Fruit fly (Drosophila melanogaster): ENCODE measurements around the gene Ilp3.

The Ilp3 gene

dm6 chr3L:9762036-9762597, 39.8 kb downstream of the Ilp3 start (continued):
- TF ChIP-seq CG10431 (GFP tag; optimal IDR thresholded peaks at IDR 0.05) (no peak), CG12104 (GFP tag; optimal IDR thresholded peaks at IDR 0.05) (no peak), CG12155 (GFP tag; optimal IDR thresholded peaks at IDR 0.05) (no peak), row (GFP tag; IDR thresholded peaks at IDR 0.05) (peak; percentile 43; the same call in 2 of the 3 replicates), CG1603 (tag; optimal IDR thresholded peaks at IDR 0.05) (peak; percentile 10), dan (GFP tag; IDR thresholded peaks at IDR 0.05) (no peak), cwo (GFP tag; optimal IDR thresholded peaks at IDR 0.05) (peak; percentile 8), CrebB (tag; optimal IDR thresholded peaks at IDR 0.05) (peak; percentile 31), nau (GFP tag; optimal IDR thresholded peaks at IDR 0.05) (peak; percentile 29), hkb (optimal IDR thresholded peaks at IDR 0.05) (no peak), hkb (GFP tag; IDR thresholded peaks at IDR 0.05) (peak; percentile 24; the same call in 1 of the 2 replicates), Atf-2 (GFP tag; optimal IDR thresholded peaks at IDR 0.05) (no peak), stc (GFP tag; IDR thresholded peaks at IDR 0.05) (no peak), PHDP (tag; optimal IDR thresholded peaks at IDR 0.05) (peak; percentile 47), Mes4 (GFP tag; optimal IDR thresholded peaks at IDR 0.05) (peak; percentile 26), CG8290 (GFP tag; optimal IDR thresholded peaks at IDR 0.05) (no peak), CG8290 (tag; optimal IDR thresholded peaks at IDR 0.05) (peak; percentile 46 to 68), odd (GFP tag; optimal IDR thresholded peaks at IDR 0.05) (peak; percentile 37), CG34224 (GFP tag; IDR thresholded peaks at IDR 0.05; ENCODE audit: partially characterized antibody) (0 out of 3 replicates have a peak, but pooled peaks have one; percentile 36), ash1 (GFP tag; optimal IDR thresholded peaks at IDR 0.05) (no peak), sug (tag; optimal IDR thresholded peaks at IDR 0.05) (peak; percentile 30), Ets97D (GFP tag; optimal IDR thresholded peaks at IDR 0.05) (peak; percentile 89), CG7786 (GFP tag; optimal IDR thresholded peaks at IDR 0.05) (no peak), Ada2b (GFP tag; IDR thresholded peaks at IDR 0.05) (no peak), CG5953 (GFP tag; IDR thresholded peaks at IDR 0.05) (no peak), Bgb (GFP tag; IDR thresholded peaks at IDR 0.05; ENCODE audit: partially characterized antibody) (peak; percentile 56; the same call in 1 of the 2 replicates), crol (GFP tag; IDR thresholded peaks at IDR 0.05) (no peak), tll (GFP tag; optimal IDR thresholded peaks at IDR 0.05) (no peak), Med (GFP tag) (peak; percentile 91), btn (GFP tag; optimal IDR thresholded peaks at IDR 0.05) (peak; percentile 12), Lhr (GFP tag; optimal IDR thresholded peaks at IDR 0.05) (peak; percentile 15), Fer1 (GFP tag; optimal IDR thresholded peaks at IDR 0.05) (peak; percentile 25), CG12219 (GFP tag; optimal IDR thresholded peaks at IDR 0.05) (peak; percentile 30), CG31365 (tag; optimal IDR thresholded peaks at IDR 0.05) (peak; percentile 24), Rfx (GFP tag; IDR thresholded peaks at IDR 0.05) (peak; percentile 45)

dm6 chr3L:9760151-9760749, 41.7 kb downstream of the Ilp3 start, which contains the start of gene CG42268:
Gene CG42268 (minus strand): TSS chr3L:9760395.
- TF ChIP-seq mirr (GFP tag; optimal IDR thresholded peaks at IDR 0.05): peak; percentile 23
- peak; percentile 62 for TF ChIP-seq sens (GFP tag)
- no peak for TF ChIP-seq zf30C (GFP tag; optimal IDR thresholded peaks at IDR 0.05)
- no peak for TF ChIP-seq CG14667 (GFP tag; IDR thresholded peaks at IDR 0.05)
- peak; percentile 21 for TF ChIP-seq caup (GFP tag; optimal IDR thresholded peaks at IDR 0.05; ENCODE audit: severe bottlenecking)
- TF ChIP-seq p53 (GFP tag; optimal IDR thresholded peaks at IDR 0.05): no peak
- peak; percentile 56 for TF ChIP-seq lab (GFP tag; optimal IDR thresholded peaks at IDR 0.05)
- TF ChIP-seq slp2 (GFP tag; optimal IDR thresholded peaks at IDR 0.05): no peak
- peak; percentile 84 for TF ChIP-seq exex (tag; optimal IDR thresholded peaks at IDR 0.05)
- TF ChIP-seq CG34376 (GFP tag; optimal IDR thresholded peaks at IDR 0.05): peak; percentile 47
- TF ChIP-seq CG5180 (GFP tag; optimal IDR thresholded peaks at IDR 0.05): no peak
- peak; percentile 46 for TF ChIP-seq BtbVII (GFP tag; optimal IDR thresholded peaks at IDR 0.05)
- TF ChIP-seq Deaf1 (tag; optimal IDR thresholded peaks at IDR 0.05): peak; percentile 85
- TF ChIP-seq CG13894 (tag; optimal IDR thresholded peaks at IDR 0.05): peak; percentile 77
- no peak for TF ChIP-seq esg (GFP tag; conservative IDR thresholded peaks at IDR 0.05)
- peak; percentile 36 for TF ChIP-seq Fer1 (GFP tag; optimal IDR thresholded peaks at IDR 0.05)
- TF ChIP-seq Pdp1 (GFP tag; optimal IDR thresholded peaks at IDR 0.05): peak in 1 of 2 experiments; percentile 25
